Fruit fly (Drosophila melanogaster) whole organism, embryonic: ENCODE results near the gene Lon.

Source experiments
- Aef1 ChIP-seq: fragments of 200-800 bp; sonication (Bioruptor generic); IDR thresholded peaks from 3 replicates; pipeline ENCODE4 v1.3.6; 2022; ENCODE audit warnings: missing biosample characterization, missing genetic modification characterization
- CG10431 ChIP-seq: fragments of 200-800 bp; sonication (Bioruptor generic); optimal IDR thresholded peaks from 3 replicates; lab custom pipeline; 2018; ENCODE audit warnings: missing biosample characterization, mild to moderate bottlenecking, missing genetic modification characterization
- CG10543 ChIP-seq: fragments of 200-800 bp; sonication (Bioruptor generic); optimal IDR thresholded peaks from 3 replicates; lab custom pipeline; 2017; ENCODE audit warnings: missing biosample characterization, mild to moderate bottlenecking, missing genetic modification characterization, moderate library complexity
- CG10565 ChIP-seq: fragments of 200-800 bp; sonication (Bioruptor generic); optimal IDR thresholded peaks from 3 replicates; lab custom pipeline; 2016; ENCODE audit warnings: missing biosample characterization, mild to moderate bottlenecking, missing genetic modification characterization
- CG10979 ChIP-seq: fragments of 200-800 bp; sonication (Bioruptor generic); optimal IDR thresholded peaks from 2 replicates; lab custom pipeline; 2018; ENCODE audit warnings: missing biosample characterization, mild to moderate bottlenecking, missing genetic modification characterization, moderate library complexity
- CG14860 ChIP-seq: fragments of 200-800 bp; sonication (Bioruptor generic); IDR thresholded peaks from 3 replicates; pipeline ENCODE4 v1.3.6; 2022; ENCODE audit warnings: missing biosample characterization, missing genetic modification characterization; ENCODE audit not compliant: partially characterized antibody
- CG15514 ChIP-seq: fragments of 200-800 bp; sonication (Bioruptor generic); optimal IDR thresholded peaks from 3 replicates; lab custom pipeline; 2017; ENCODE audit warnings: missing biosample characterization, missing genetic modification characterization, mild to moderate bottlenecking, moderate library complexity, missing genetic modification reagents
- CG17829 ChIP-seq: fragments of 200-800 bp; optimal IDR thresholded peaks from 2 replicates; lab custom pipeline; 2019; ENCODE audit warnings: missing biosample characterization, mild to moderate bottlenecking, missing genetic modification characterization, moderate library complexity
- CG18262 ChIP-seq: fragments of 200-800 bp; optimal IDR thresholded peaks from 3 replicates; lab custom pipeline; 2019; ENCODE audit warnings: missing biosample characterization, mild to moderate bottlenecking, missing genetic modification characterization, moderate library complexity
- CG1832 ChIP-seq: fragments of 200-800 bp; sonication (Bioruptor generic); optimal IDR thresholded peaks from 2 replicates; lab custom pipeline; 2017; ENCODE audit warnings: missing biosample characterization, mild to moderate bottlenecking, missing genetic modification characterization, inconsistent platforms
- CG2712 ChIP-seq: fragments of 200-800 bp; optimal IDR thresholded peaks from 3 replicates; lab custom pipeline; 2019; ENCODE audit warnings: missing biosample characterization, mild to moderate bottlenecking, missing genetic modification characterization, moderate library complexity
- CG2889 ChIP-seq: fragments of 200-800 bp; sonication (Bioruptor generic); IDR thresholded peaks from 3 replicates; pipeline ENCODE4 v1.3.6; 2022; ENCODE audit warnings: missing biosample characterization, missing genetic modification characterization
- CG30020 ChIP-seq: fragments of 200-800 bp; optimal IDR thresholded peaks from 2 replicates; lab custom pipeline; 2019; ENCODE audit warnings: missing biosample characterization, mild to moderate bottlenecking, missing genetic modification characterization, moderate library complexity
- CG32532 ChIP-seq: fragments of 200-800 bp; sonication (Bioruptor generic); IDR thresholded peaks from 2 replicates; pipeline ENCODE4 v1.3.6; 2022; ENCODE audit warnings: missing biosample characterization, missing genetic modification characterization
- CG34224 ChIP-seq: fragments of 200-800 bp; sonication (Bioruptor generic); IDR thresholded peaks from 3 replicates; pipeline ENCODE4 v1.3.6; 2022; ENCODE audit warnings: missing biosample characterization, missing genetic modification characterization; ENCODE audit not compliant: partially characterized antibody
- CG4328 ChIP-seq: fragments of 200-800 bp; sonication (Bioruptor generic); optimal IDR thresholded peaks from 3 replicates; lab custom pipeline; 2017; ENCODE audit warnings: missing biosample characterization, missing genetic modification reagents, missing genetic modification characterization
- CG4360 ChIP-seq: fragments of 200-800 bp; sonication (Bioruptor generic); IDR thresholded peaks from 2 replicates; pipeline ENCODE4 v1.3.6; 2022; ENCODE audit warnings: missing biosample characterization, missing genetic modification characterization
- CG4424 ChIP-seq: fragments of 200-800 bp; sonication (Bioruptor generic); optimal IDR thresholded peaks from 3 replicates; lab custom pipeline; 2016; ENCODE audit warnings: missing biosample characterization, missing genetic modification characterization
- CG4617 ChIP-seq: fragments of 200-800 bp; sonication (Bioruptor generic); optimal IDR thresholded peaks from 3 replicates; lab custom pipeline; 2016; ENCODE audit warnings: missing biosample characterization, missing genetic modification characterization, borderline replicate concordance
- CG6254 ChIP-seq: fragments of 200-800 bp; sonication (Bioruptor generic); optimal IDR thresholded peaks from 3 replicates; lab custom pipeline; 2017; ENCODE audit warnings: mild to moderate bottlenecking, missing biosample characterization, missing genetic modification reagents, missing genetic modification characterization
- CG6813 ChIP-seq: fragments of 200-800 bp; sonication (Bioruptor generic); optimal IDR thresholded peaks from 2 replicates; lab custom pipeline; 2017; ENCODE audit warnings: missing biosample characterization, missing genetic modification characterization, mild to moderate bottlenecking, moderate library complexity, missing genetic modification reagents
- CG8765 ChIP-seq: fragments of 200-800 bp; sonication (Bioruptor generic); IDR thresholded peaks from 2 replicates; pipeline ENCODE4 v1.3.6; 2022; ENCODE audit warnings: missing biosample characterization, missing genetic modification characterization
- CTCF ChIP-seq: fragments of 200-800 bp; sonication (Bioruptor generic); optimal IDR thresholded peaks from 2 replicates; lab custom pipeline; 2017; ENCODE audit warnings: missing biosample characterization, mild to moderate bottlenecking, missing genetic modification characterization, moderate library complexity
- CkIIα-i1 ChIP-seq: fragments of 200-800 bp; sonication (Bioruptor generic); IDR thresholded peaks from 2 replicates; pipeline ENCODE4 v1.3.6; 2022; ENCODE audit warnings: missing biosample characterization, missing genetic modification characterization
- Dll ChIP-seq: fragments of 200-800 bp; sonication (Bioruptor generic); IDR thresholded peaks from 4 replicates; pipeline ENCODE4 v1.3.6; 2022; ENCODE audit warnings: missing biosample characterization, missing genetic modification characterization; ENCODE audit not compliant: partially characterized antibody
- Dref ChIP-seq: fragments of 200-800 bp; sonication (Bioruptor generic); IDR thresholded peaks from 2 replicates; pipeline ENCODE4 v1.3.6; 2022; ENCODE audit warnings: missing biosample characterization, missing genetic modification characterization
- ERR ChIP-seq: fragments of 200-800 bp; sonication (Bioruptor generic); optimal IDR thresholded peaks from 2 replicates; lab custom pipeline; 2016; ENCODE audit warnings: missing biosample characterization, missing genetic modification characterization
- HLH3B ChIP-seq: fragments of 200-800 bp; sonication (Bioruptor generic); IDR thresholded peaks from 2 replicates; pipeline ENCODE4 v1.3.6; 2022; ENCODE audit warnings: missing biosample characterization, missing genetic modification characterization
- Hmr ChIP-seq: fragments of 200-800 bp; sonication (Bioruptor generic); optimal IDR thresholded peaks from 3 replicates; lab custom pipeline; 2017; ENCODE audit warnings: mild to moderate bottlenecking, missing biosample characterization, missing genetic modification reagents, missing genetic modification characterization
- Jarid2 ChIP-seq: fragments of 200-800 bp; sonication (Bioruptor generic); optimal IDR thresholded peaks from 3 replicates; lab custom pipeline; 2017; ENCODE audit warnings: mild to moderate bottlenecking, missing biosample characterization, missing genetic modification reagents, missing genetic modification characterization
- Nf-YB ChIP-seq: fragments of 200-800 bp; sonication (Bioruptor generic); optimal IDR thresholded peaks from 3 replicates; lab custom pipeline; 2019; ENCODE audit warnings: missing biosample characterization, mild to moderate bottlenecking, missing genetic modification characterization, moderate library complexity
- Nf-YC ChIP-seq: fragments of 200-800 bp; optimal IDR thresholded peaks from 3 replicates; lab custom pipeline; 2019; ENCODE audit warnings: missing biosample characterization, mild to moderate bottlenecking, missing genetic modification characterization, moderate library complexity
- Trl ChIP-seq, 3 experiments: fragments of >200 bp in 2 of 3; fragments of 200-800 bp in 1 of 3; sonication (Bioruptor generic) in 1 of 3; optimal IDR thresholded peaks; 2 replicates in 1 of 3; 3 replicates in 2 of 3; lab custom pipeline; 2016 to 2017; ENCODE audit warnings: missing biosample characterization in 1 of 3, missing genetic modification characterization in 1 of 3
- ash1 ChIP-seq: fragments of 200-800 bp; sonication (Bioruptor generic); optimal IDR thresholded peaks from 2 replicates; lab custom pipeline; 2018; ENCODE audit warnings: missing biosample characterization, mild to moderate bottlenecking, missing genetic modification characterization
- cg ChIP-seq: fragments of 200-800 bp; sonication (Bioruptor generic); optimal IDR thresholded peaks from 3 replicates; lab custom pipeline; 2019; ENCODE audit warnings: missing biosample characterization, mild to moderate bottlenecking, missing genetic modification characterization, moderate library complexity
- chn ChIP-seq: fragments of 200-800 bp; sonication (Bioruptor generic); optimal IDR thresholded peaks from 2 replicates; lab custom pipeline; 2016; ENCODE audit warnings: missing biosample characterization, missing genetic modification characterization
- ci ChIP-seq: fragments of 200-800 bp; sonication (Bioruptor generic); IDR thresholded peaks from 3 replicates; pipeline ENCODE4 v1.3.6; 2022; ENCODE audit warnings: missing biosample characterization, missing genetic modification characterization
- crp ChIP-seq, 2 experiments: fragments of 200-800 bp; sonication (Bioruptor generic); optimal IDR thresholded peaks; 2 replicates in 1 of 2; 3 replicates in 1 of 2; lab custom pipeline; 2017; ENCODE audit warnings: missing biosample characterization in 2 of 2, missing genetic modification characterization in 2 of 2, mild to moderate bottlenecking in 1 of 2, moderate library complexity in 1 of 2
- gce ChIP-seq: fragments of 200-800 bp; sonication (Bioruptor generic); IDR thresholded peaks from 3 replicates; pipeline ENCODE4 v1.3.6; 2022; ENCODE audit warnings: missing biosample characterization, missing genetic modification characterization
- gt ChIP-seq: fragments of 200-800 bp; sonication (Bioruptor generic); IDR thresholded peaks from 2 replicates; pipeline ENCODE4 v1.3.6; 2022; ENCODE audit warnings: missing biosample characterization, missing genetic modification characterization
- jigr1 ChIP-seq: fragments of 200-800 bp; sonication (Bioruptor generic); IDR thresholded peaks from 3 replicates; pipeline ENCODE4 v1.3.6; 2022; ENCODE audit warnings: missing biosample characterization, missing genetic modification characterization
- kah ChIP-seq: fragments of 200-800 bp; sonication (Bioruptor generic); optimal IDR thresholded peaks from 2 replicates; lab custom pipeline; 2018; ENCODE audit warnings: missing biosample characterization, mild to moderate bottlenecking, missing genetic modification characterization
- kni ChIP-seq: fragments of 200-800 bp; sonication (Bioruptor generic); optimal IDR thresholded peaks from 3 replicates; lab custom pipeline; 2017; ENCODE audit warnings: mild to moderate bottlenecking, missing biosample characterization, missing genetic modification reagents, missing genetic modification characterization
- lab ChIP-seq: fragments of 200-800 bp; sonication (Bioruptor generic); optimal IDR thresholded peaks from 3 replicates; lab custom pipeline; 2017; ENCODE audit warnings: missing biosample characterization, missing genetic modification characterization, mild to moderate bottlenecking, moderate library complexity, missing genetic modification reagents
- oc ChIP-seq: fragments of 200-800 bp; sonication (Bioruptor generic); optimal IDR thresholded peaks from 2 replicates; lab custom pipeline; 2018; ENCODE audit warnings: missing biosample characterization, mild to moderate bottlenecking, missing genetic modification characterization, moderate library complexity
- pita ChIP-seq: fragments of 200-800 bp; sonication (Bioruptor generic); optimal IDR thresholded peaks from 2 replicates; lab custom pipeline; 2017; ENCODE audit warnings: missing biosample characterization, mild to moderate bottlenecking, missing genetic modification characterization
- sens ChIP-seq: fragments of 200-800 bp; sonication (Bioruptor generic); peaks from one replicate; lab custom pipeline; 2016; ENCODE audit warnings: missing biosample characterization, missing genetic modification characterization
- tna ChIP-seq: fragments of 200-800 bp; sonication (Bioruptor generic); IDR thresholded peaks from 2 replicates; pipeline ENCODE4 v1.3.6; 2022; ENCODE audit warnings: missing biosample characterization, missing genetic modification characterization; ENCODE audit not compliant: partially characterized antibody
- wdn ChIP-seq: fragments of 200-800 bp; sonication (Bioruptor generic); IDR thresholded peaks from 2 replicates; pipeline ENCODE4 v1.3.6; 2022; ENCODE audit warnings: missing biosample characterization, missing genetic modification characterization
- zf30C ChIP-seq: fragments of 200-800 bp; sonication (Bioruptor generic); optimal IDR thresholded peaks from 3 replicates; lab custom pipeline; 2018; ENCODE audit warnings: missing biosample characterization, mild to moderate bottlenecking, missing genetic modification characterization

Lon gene

dm6 chr3L:19635478-19635996, 23.5 kb upstream of the Lon start, which contains the start of gene wnd (continued):
- no peak for TF ChIP-seq wdn (GFP tag; lab: Robert Waterston, UW)
- TF ChIP-seq crp (GFP tag; optimal IDR thresholded peaks at IDR 0.05; lab: Kevin White, UChicago): no peak
- peak; percentile 44; the same call in 1 of the 2 replicates for TF ChIP-seq CG32532 (GFP tag; lab: Robert Waterston, UW)
- peak; percentile 46; the same call in 1 of the 3 replicates for TF ChIP-seq ci (GFP tag; lab: Robert Waterston, UW)
- no peak for TF ChIP-seq CG8765 (GFP tag; lab: Robert Waterston, UW)
- TF ChIP-seq CG10543: peak; percentile 0
- TF ChIP-seq Dll: 0 out of 4 replicates have a peak, but pooled peaks have one; percentile 36
- TF ChIP-seq Aef1 (GFP tag; lab: Robert Waterston, UW): no peak
- no peak for TF ChIP-seq CG10431 (GFP tag; lab: Kevin White, UChicago)
- TF ChIP-seq CG1832 (GFP tag; lab: Kevin White, UChicago): no peak
- TF ChIP-seq cg (GFP tag; lab: Kevin White, UChicago): peak; percentile 60
- TF ChIP-seq CG10565: no peak
- TF ChIP-seq CkIIα-i1: no peak
- peak; percentile 74 for TF ChIP-seq Nf-YC (tag; lab: Kevin White, UChicago)
- TF ChIP-seq CG2712 (tag; lab: Kevin White, UChicago): peak; percentile 1
- TF ChIP-seq ash1 (GFP tag; lab: Kevin White, UChicago): no peak
- TF ChIP-seq gt (GFP tag; lab: Robert Waterston, UW): no peak
- no peak for TF ChIP-seq kah (GFP tag; lab: Kevin White, UChicago)
- no peak for TF ChIP-seq CG30020 (tag; lab: Kevin White, UChicago)
- TF ChIP-seq tna (GFP tag; lab: Robert Waterston, UW): no peak
- no peak for TF ChIP-seq CG4424 (GFP tag; lab: Kevin White, UChicago)
- TF ChIP-seq CG6254 (GFP tag; lab: Kevin White, UChicago): peak; percentile 29
- peak; percentile 33 for TF ChIP-seq zf30C (GFP tag; lab: Kevin White, UChicago)
- TF ChIP-seq CG34224: peak; percentile 65; the same call in 1 of the 3 replicates
- TF ChIP-seq CG10979 (tag; lab: Kevin White, UChicago): no peak
- TF ChIP-seq pita (GFP tag; lab: Kevin White, UChicago): no peak
- TF ChIP-seq sens (GFP tag; lab: Kevin White, UChicago): peak; percentile 82
- no peak for TF ChIP-seq CTCF
- TF ChIP-seq CG17829 (tag; lab: Kevin White, UChicago): no peak
- no peak for TF ChIP-seq chn (GFP tag; lab: Kevin White, UChicago)
- TF ChIP-seq CG14860 (GFP tag; lab: Robert Waterston, UW): no peak
- no peak for TF ChIP-seq CG4328 (GFP tag; lab: Kevin White, UChicago)
- TF ChIP-seq CG4360 (GFP tag; lab: Robert Waterston, UW): peak; percentile 90
- no peak for TF ChIP-seq CG15514 (GFP tag; lab: Kevin White, UChicago)
- TF ChIP-seq Dref: no peak
- no peak for TF ChIP-seq ERR (GFP tag; lab: Kevin White, UChicago)
- TF ChIP-seq CG6813: no peak
- TF ChIP-seq oc (tag; lab: Kevin White, UChicago): peak; percentile 76
- TF ChIP-seq kni (GFP tag; lab: Kevin White, UChicago): peak; percentile 84
- peak; percentile 78 for TF ChIP-seq Jarid2
- TF ChIP-seq jigr1 (GFP tag; lab: Robert Waterston, UW): no peak
- no peak for TF ChIP-seq lab (GFP tag; lab: Kevin White, UChicago)
- no peak for TF ChIP-seq CG18262 (tag; lab: Kevin White, UChicago)
- TF ChIP-seq HLH3B (GFP tag; lab: Robert Waterston, UW): no peak
- no peak for TF ChIP-seq CG2889 (GFP tag; lab: Robert Waterston, UW)
- TF ChIP-seq Hmr: no peak
- TF ChIP-seq CG4617 (GFP tag; lab: Kevin White, UChicago): no peak
- TF ChIP-seq Trl (optimal IDR thresholded peaks at IDR 0.05; lab: Kevin White, UChicago): peak; percentile 86 to 88
- peak; percentile 13 for TF ChIP-seq Trl (GFP tag; optimal IDR thresholded peaks at IDR 0.05; lab: Kevin White, UChicago)
- 0 out of 3 replicates have a peak, but pooled peaks have one; percentile 19 for TF ChIP-seq gce (GFP tag; lab: Robert Waterston, UW)
- peak; percentile 71 for TF ChIP-seq Nf-YB (GFP tag; lab: Kevin White, UChicago)
